Fruit fly (Drosophila melanogaster): ENCODE measurements around the gene CG9109.

DNA sequence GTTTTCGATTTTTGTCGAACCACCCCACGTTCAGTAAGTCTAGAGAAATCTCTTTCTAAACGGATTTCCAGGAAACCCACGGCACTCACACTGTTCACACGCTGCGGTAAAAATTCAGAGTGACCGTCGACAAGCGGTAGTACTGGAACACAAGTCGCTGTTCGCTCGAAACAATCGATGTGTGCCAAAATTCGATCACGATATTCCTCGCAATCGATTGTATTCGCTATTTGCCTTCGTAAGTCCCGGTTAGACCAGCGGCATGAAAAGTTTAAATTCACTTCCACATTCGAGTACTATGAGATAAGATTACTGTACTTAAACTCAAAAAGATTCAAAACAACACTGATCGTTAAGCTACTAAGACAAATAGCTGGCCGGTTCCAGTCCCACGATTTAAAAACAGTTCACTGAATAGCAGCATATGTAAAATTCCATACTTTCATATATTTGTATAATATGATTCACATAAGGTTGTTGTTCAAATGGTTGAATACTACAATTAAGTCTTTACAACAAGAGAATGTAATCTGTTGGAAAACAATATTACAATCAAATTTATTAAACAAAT is 53.3 kb downstream of the CG9109 start, which contains the start of gene chic:
- TF ChIP-seq Snoo (tag; optimal IDR thresholded peaks at IDR 0.05) (no peak), Ets98B (GFP tag; IDR thresholded peaks at IDR 0.05) (no peak), CG8159 (tag; optimal IDR thresholded peaks at IDR 0.05) (no peak), CG32121 (GFP tag; IDR thresholded peaks at IDR 0.05) (no peak), rn (GFP tag; IDR thresholded peaks at IDR 0.05) (no peak), D1 (tag; optimal IDR thresholded peaks at IDR 0.05) (no peak), CG10348 (GFP tag; IDR thresholded peaks at IDR 0.05) (no peak)
